Worm (Caenorhabditis elegans): ENCODE measurements around the gene T03D8.6.
A peak's percentile ranks its signal among the peaks of the same experiment; 100 is the strongest.

Gene T03D8.6

ce11 chrV:20824962-20825609 lies 5.0 kb upstream of the T03D8.6 start, which contains the start of the genes gcy-22 and grl-14:
Gene gcy-22 (minus strand): TSS chrV:20825062.
Gene grl-14 (plus strand): TSS chrV:20825559.
- TF ChIP-seq mbf-1 (tag; optimal IDR thresholded peaks at IDR 0.05) (no peak), nhr-23 (tag; optimal IDR thresholded peaks at IDR 0.05) (no peak), nhr-129 (tag; optimal IDR thresholded peaks at IDR 0.05) (no peak), nhr-77 (tag; optimal IDR thresholded peaks at IDR 0.05) (no peak), blmp-1 (tag; optimal IDR thresholded peaks at IDR 0.05; ENCODE audit: insufficient read depth) (no peak), unc-39 (tag; optimal IDR thresholded peaks at IDR 0.05) (no peak), C34F6.9 (tag; optimal IDR thresholded peaks at IDR 0.05) (no peak), skn-1 (tag; optimal IDR thresholded peaks at IDR 0.05) (no peak), lin-39 (tag; optimal IDR thresholded peaks at IDR 0.05) (no peak), snpc-4 (tag; optimal IDR thresholded peaks at IDR 0.05) (no peak), gmeb-1 (tag; optimal IDR thresholded peaks at IDR 0.05) (no peak)

- TF ChIP-seq egl-27 (tag; optimal IDR thresholded peaks at IDR 0.05) (no peak), peb-1 (tag; optimal IDR thresholded peaks at IDR 0.05) (no peak), ceh-16 (tag; optimal IDR thresholded peaks at IDR 0.05) (no peak), ZK546.5 (tag; optimal IDR thresholded peaks at IDR 0.05) (no peak), nhr-23 (tag; optimal IDR thresholded peaks at IDR 0.05) (no peak), ztf-4 (tag; optimal IDR thresholded peaks at IDR 0.05) (no peak), alr-1 (tag; optimal IDR thresholded peaks at IDR 0.05) (no peak), mab-5 (tag; optimal IDR thresholded peaks at IDR 0.05) (no peak), sma-3 (GFP tag; optimal IDR thresholded peaks at IDR 0.05) (no peak), F13H6.1 (tag; optimal IDR thresholded peaks at IDR 0.05) (no peak), ztf-1 (GFP tag; conservative IDR thresholded peaks at IDR 0.05) (no peak), unc-55 (GFP tag; optimal IDR thresholded peaks at IDR 0.05) (no peak), R02D3.7 (tag; optimal IDR thresholded peaks at IDR 0.05) (no peak), nhr-129 (tag; optimal IDR thresholded peaks at IDR 0.05) (no peak), ztf-11 (tag; optimal IDR thresholded peaks at IDR 0.05) (no peak), elt-3 (tag; optimal IDR thresholded peaks at IDR 0.05) (no peak), gmeb-1 (tag; optimal IDR thresholded peaks at IDR 0.05) (no peak), aly-2 (tag; optimal IDR thresholded peaks at IDR 0.05) (no peak)
These were observed 4.3 kb downstream of the T03D8.6 start, which contains the start of gene sshk-1 for ce11 chrV:20815842-20816241. Gene sshk-1 (plus strand): TSS chrV:20816142.

ce11 chrV:20814424-20814823 lies 5.7 kb downstream of the T03D8.6 start, which contains the start of gene Y44A6D.7:
Gene Y44A6D.7 (plus strand): TSS chrV:20814724.
- TF ChIP-seq ztf-4 (tag; optimal IDR thresholded peaks at IDR 0.05) (no peak), unc-55 (GFP tag; optimal IDR thresholded peaks at IDR 0.05) (peak; percentile 39)

- TF ChIP-seq unc-39 (tag; optimal IDR thresholded peaks at IDR 0.05): no peak
- no peak for TF ChIP-seq ztf-4 (tag; optimal IDR thresholded peaks at IDR 0.05)
- no peak for TF ChIP-seq nhr-10 (tag; optimal IDR thresholded peaks at IDR 0.05)
- no peak for TF ChIP-seq blmp-1 (tag; optimal IDR thresholded peaks at IDR 0.05; ENCODE audit: insufficient read depth)
- no peak for TF ChIP-seq crh-2 (tag; optimal IDR thresholded peaks at IDR 0.05)
- no peak for TF ChIP-seq nhr-11 (tag; optimal IDR thresholded peaks at IDR 0.05)
- TF ChIP-seq lin-39 (tag; optimal IDR thresholded peaks at IDR 0.05): no peak
- TF ChIP-seq unc-55 (GFP tag; optimal IDR thresholded peaks at IDR 0.05): no peak
- no peak for TF ChIP-seq sma-3 (GFP tag; optimal IDR thresholded peaks at IDR 0.05)
- no peak for TF ChIP-seq lin-13 (GFP tag; optimal IDR thresholded peaks at IDR 0.05)
- TF ChIP-seq ztf-1 (GFP tag; conservative IDR thresholded peaks at IDR 0.05): no peak
- no peak for TF ChIP-seq C34F6.9 (tag; optimal IDR thresholded peaks at IDR 0.05)
- TF ChIP-seq dmd-4 (tag; optimal IDR thresholded peaks at IDR 0.05): no peak
- TF ChIP-seq nhr-21 (tag; optimal IDR thresholded peaks at IDR 0.05): no peak
These were observed 6.5 kb downstream of the T03D8.6 start for ce11 chrV:20813646-20814045.

ce11 chrV:20807038-20807437 lies 13.1 kb downstream of the T03D8.6 start, which contains the start of gene Y44A6D.6:
Gene Y44A6D.6 (plus strand): TSS chrV:20807338.
- no peak for TF ChIP-seq crh-2 (tag; optimal IDR thresholded peaks at IDR 0.05)

- peak; percentile 90 for TF ChIP-seq snpc-4 (tag; optimal IDR thresholded peaks at IDR 0.05)
These were observed 16.7 kb downstream of the T03D8.6 start for ce11 chrV:20803464-20803863.
